Worm (Caenorhabditis elegans): ENCODE measurements around the gene npr-43.

DNA sequence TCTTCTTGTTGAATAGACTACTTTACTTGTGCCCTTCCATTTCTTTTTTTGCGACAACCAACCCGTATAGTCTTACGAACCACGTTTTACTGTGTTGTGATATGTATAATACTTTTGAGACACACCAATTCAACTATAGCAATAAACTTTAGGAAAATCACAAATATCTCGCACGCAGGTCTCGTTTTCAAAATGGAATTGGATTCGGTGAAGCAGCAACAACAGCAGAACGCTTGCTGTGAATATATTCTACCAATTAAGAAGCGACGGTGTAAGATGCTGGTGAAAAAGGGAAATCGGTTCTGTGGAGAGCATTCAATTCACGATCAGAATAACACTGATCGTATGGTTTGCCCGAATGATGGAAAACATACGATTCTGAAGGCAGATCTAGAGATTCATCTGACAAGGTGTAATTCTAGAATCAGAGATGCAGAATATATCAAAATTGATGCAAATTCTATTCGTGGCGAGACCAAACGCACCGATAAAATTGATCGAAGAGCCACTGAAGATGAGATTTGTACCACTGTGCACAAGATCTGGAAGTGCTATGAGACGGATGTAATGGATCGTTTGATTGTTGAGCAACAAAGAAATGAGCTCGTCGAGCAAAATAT lies 24.5 kb downstream of the npr-43 start, which contains the start of gene Y49A3A.3:
- TF ChIP-seq dao-5 (tag; optimal IDR thresholded peaks at IDR 0.05) (peak; percentile 71), W03F9.2 (tag; optimal IDR thresholded peaks at IDR 0.05) (no peak), him-1 (tag; optimal IDR thresholded peaks at IDR 0.05) (no peak)

Measured in whole organism, L4/young adult.